Worm (Caenorhabditis elegans): ENCODE measurements around the gene F33C8.4.

DNA sequence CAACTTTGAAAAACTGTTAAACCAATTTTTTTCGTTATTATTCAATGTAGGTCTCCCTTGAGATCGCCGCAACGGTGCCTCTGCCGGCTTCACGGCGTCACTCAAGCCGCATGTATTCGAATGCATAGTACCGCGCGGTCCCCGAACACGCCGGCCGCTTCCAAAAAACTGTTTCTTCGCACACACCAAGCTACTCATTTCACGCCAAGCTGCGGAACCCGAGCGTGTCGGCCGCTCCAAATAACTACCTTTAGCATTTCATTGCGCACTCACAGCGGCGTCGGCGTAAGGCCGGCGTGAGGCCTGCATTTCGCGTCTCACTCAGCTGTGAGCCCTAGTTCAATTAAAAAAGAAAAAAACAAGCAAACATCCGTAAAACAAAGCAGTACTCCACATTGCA is 24.5 kb downstream of the F33C8.4 start:
- TF ChIP-seq snpc-1.3 (tag; optimal IDR thresholded peaks at IDR 0.05; ENCODE audit: insufficient read depth) (no peak), him-1 (tag; optimal IDR thresholded peaks at IDR 0.05) (no peak), let-526 (GFP tag; IDR thresholded peaks at IDR 0.05) (no peak), Y56A3A.18 (GFP tag; IDR thresholded peaks at IDR 0.05) (no peak), ceh-27 (GFP tag; optimal IDR thresholded peaks at IDR 0.05) (no peak), lin-40 (tag; optimal IDR thresholded peaks at IDR 0.05) (no peak)

Data from whole organism, young adult.